ENCODE assay signal across 1 fruit fly cellular context in the genomic region with DNA sequence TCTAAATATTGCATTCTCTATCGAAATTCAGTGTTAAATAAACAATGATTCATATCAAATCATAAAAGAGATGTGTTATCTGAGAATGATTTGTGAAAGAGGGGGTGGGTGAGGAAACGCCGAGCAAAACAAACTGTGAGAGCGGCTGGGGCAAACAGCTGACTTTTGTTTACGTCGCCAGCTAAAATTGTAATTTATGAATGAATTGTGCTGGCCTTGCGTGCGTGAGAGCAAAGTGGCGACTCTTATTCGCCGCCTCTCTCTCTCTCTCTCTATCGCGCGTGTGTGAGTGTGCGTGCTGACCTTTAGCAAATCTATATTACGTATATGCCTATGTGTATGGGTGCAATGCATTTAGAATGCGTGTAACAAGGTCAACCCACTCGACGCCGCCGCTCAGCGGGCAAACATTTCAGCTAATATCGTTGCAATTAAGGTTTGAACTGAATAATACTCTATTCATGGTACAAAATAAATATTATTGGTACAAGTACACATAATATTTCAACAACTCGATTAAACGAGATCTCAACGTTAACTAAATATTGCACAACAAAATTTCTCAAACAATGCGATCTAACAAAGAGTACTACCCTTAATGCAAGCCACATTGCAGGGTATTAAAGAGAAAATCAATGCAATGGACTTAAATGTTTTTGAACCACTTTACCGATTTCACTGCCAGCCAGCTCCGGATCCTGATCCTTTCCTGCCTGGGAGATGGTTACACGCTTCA.
TF ChIP-seq lines count a peak whose summit lies in the region.

No protein-coding gene starts in this region.

TF ChIP-seq in whole organism, embryonic, 481 proteins besides CTCF, POLR2A, EP300 and RAD21 (continued from another document):
- TF ChIP-seq ato (GFP tag; IDR thresholded peaks at IDR 0.05; lab: Robert Waterston, UW; ENCODE audit: partially characterized antibody), result no peak
- TF ChIP-seq Xrp1 (GFP tag; IDR thresholded peaks at IDR 0.05; lab: Robert Waterston, UW), result 0 out of 2 replicates have a peak, but pooled peaks have one; percentile 21
- TF ChIP-seq Drgx (GFP tag; IDR thresholded peaks at IDR 0.05; lab: Robert Waterston, UW), result peak; percentile 73
- TF ChIP-seq CG2712 (tag; optimal IDR thresholded peaks at IDR 0.05; lab: Kevin White, UChicago), result peak; percentile 51
- no peak for TF ChIP-seq CG30431 (GFP tag; optimal IDR thresholded peaks at IDR 0.05; lab: Kevin White, UChicago)
- no peak for TF ChIP-seq D19B (GFP tag; optimal IDR thresholded peaks at IDR 0.05; lab: Kevin White, UChicago)
- no peak for TF ChIP-seq bbx (GFP tag; IDR thresholded peaks at IDR 0.05; lab: Robert Waterston, UW; ENCODE audit: partially characterized antibody)
- no peak for TF ChIP-seq crc (GFP tag; optimal IDR thresholded peaks at IDR 0.05; lab: Kevin White, UChicago)
- peak; percentile 22 for TF ChIP-seq CG10543 (GFP tag; optimal IDR thresholded peaks at IDR 0.05; lab: Kevin White, UChicago)
- TF ChIP-seq cad (GFP tag; optimal IDR thresholded peaks at IDR 0.05; lab: Kevin White, UChicago), result no peak
- TF ChIP-seq CG1602 (GFP tag; optimal IDR thresholded peaks at IDR 0.05; lab: Kevin White, UChicago), result no peak
- TF ChIP-seq CG10462 (GFP tag; optimal IDR thresholded peaks at IDR 0.05; lab: Kevin White, UChicago), result no peak
- TF ChIP-seq NfI (GFP tag; optimal IDR thresholded peaks at IDR 0.05; lab: Kevin White, UChicago), result no peak
- TF ChIP-seq CG11696 (GFP tag; IDR thresholded peaks at IDR 0.05; lab: Robert Waterston, UW), result 0 out of 2 replicates have a peak, but pooled peaks have one; percentile 21
- no peak for TF ChIP-seq gt (GFP tag; IDR thresholded peaks at IDR 0.05; lab: Robert Waterston, UW)
- peak; percentile 9 for TF ChIP-seq CG10267 (tag; optimal IDR thresholded peaks at IDR 0.05; lab: Kevin White, UChicago)
- TF ChIP-seq CG10654 (GFP tag; optimal IDR thresholded peaks at IDR 0.05; lab: Kevin White, UChicago), result no peak
- no peak for TF ChIP-seq CG42726 (GFP tag; IDR thresholded peaks at IDR 0.05; lab: Robert Waterston, UW; ENCODE audit: partially characterized antibody)
- TF ChIP-seq slou (GFP tag; optimal IDR thresholded peaks at IDR 0.05; lab: Kevin White, UChicago), result no peak
- no peak for TF ChIP-seq wor (GFP tag; IDR thresholded peaks at IDR 0.05; lab: Robert Waterston, UW)
- TF ChIP-seq CrebB (tag; optimal IDR thresholded peaks at IDR 0.05; lab: Kevin White, UChicago), result peak; percentile 32
- TF ChIP-seq CG1529 (GFP tag; optimal IDR thresholded peaks at IDR 0.05; lab: Kevin White, UChicago), result peak; percentile 12
- no peak for TF ChIP-seq Spps (tag; optimal IDR thresholded peaks at IDR 0.05; lab: Kevin White, UChicago)
- TF ChIP-seq CG2875 (GFP tag; optimal IDR thresholded peaks at IDR 0.05; lab: Kevin White, UChicago), result no peak
- TF ChIP-seq CG17912 (GFP tag; optimal IDR thresholded peaks at IDR 0.05; lab: Kevin White, UChicago), result no peak
- TF ChIP-seq Ravus (GFP tag; IDR thresholded peaks at IDR 0.05; lab: Robert Waterston, UW), result no peak
- TF ChIP-seq CG10321 (GFP tag; IDR thresholded peaks at IDR 0.05; lab: Robert Waterston, UW), result no peak
- no peak for TF ChIP-seq her (GFP tag; optimal IDR thresholded peaks at IDR 0.05; lab: Kevin White, UChicago)
- TF ChIP-seq ro (GFP tag; IDR thresholded peaks at IDR 0.05; lab: Robert Waterston, UW), result no peak
- TF ChIP-seq CG8765 (GFP tag; IDR thresholded peaks at IDR 0.05; lab: Robert Waterston, UW), result no peak
- TF ChIP-seq CG3995 (GFP tag; optimal IDR thresholded peaks at IDR 0.05; lab: Kevin White, UChicago), result no peak
- peak; percentile 17 for TF ChIP-seq Oli (tag; optimal IDR thresholded peaks at IDR 0.05; lab: Kevin White, UChicago)
- peak; percentile 38 for TF ChIP-seq CG7839 (tag; optimal IDR thresholded peaks at IDR 0.05; lab: Kevin White, UChicago)
- TF ChIP-seq CG7963 (GFP tag; IDR thresholded peaks at IDR 0.05; lab: Robert Waterston, UW; ENCODE audit: partially characterized antibody), result no peak
- no peak for TF ChIP-seq CG12071 (GFP tag; optimal IDR thresholded peaks at IDR 0.05; lab: Kevin White, UChicago)
- TF ChIP-seq MTF-1 (GFP tag; optimal IDR thresholded peaks at IDR 0.05; lab: Kevin White, UChicago; ENCODE audit: borderline replicate concordance), result no peak
- TF ChIP-seq BEAF-32 (GFP tag; optimal IDR thresholded peaks at IDR 0.05; lab: Kevin White, UChicago), result no peak
- no peak for TF ChIP-seq pum (GFP tag; optimal IDR thresholded peaks at IDR 0.05; lab: Kevin White, UChicago)
- TF ChIP-seq CG12769 (tag; optimal IDR thresholded peaks at IDR 0.05; lab: Kevin White, UChicago), result no peak
- TF ChIP-seq CG33213 (GFP tag; optimal IDR thresholded peaks at IDR 0.05; lab: Kevin White, UChicago), result no peak
- TF ChIP-seq abd-A (tag; optimal IDR thresholded peaks at IDR 0.05; lab: Kevin White, UChicago), result no peak
- no peak for TF ChIP-seq CG1024 (GFP tag; IDR thresholded peaks at IDR 0.05; lab: Robert Waterston, UW)
- no peak for TF ChIP-seq ssp (GFP tag; IDR thresholded peaks at IDR 0.05; lab: Robert Waterston, UW)
- peak; percentile 15; the same call in 1 of the 2 replicates for TF ChIP-seq stc (GFP tag; IDR thresholded peaks at IDR 0.05; lab: Robert Waterston, UW)
- no peak; the same call in 2 of the 3 replicates for TF ChIP-seq CG14050 (GFP tag; IDR thresholded peaks at IDR 0.05; lab: Robert Waterston, UW)
- TF ChIP-seq CG11560 (tag; IDR thresholded peaks at IDR 0.05; lab: Robert Waterston, UW), result no peak
- peak; percentile 32; the same call in 1 of the 2 replicates for TF ChIP-seq HLH3B (GFP tag; IDR thresholded peaks at IDR 0.05; lab: Robert Waterston, UW)
- TF ChIP-seq CG4282 (GFP tag; optimal IDR thresholded peaks at IDR 0.05; lab: Kevin White, UChicago), result no peak
- no peak for TF ChIP-seq amos (GFP tag; IDR thresholded peaks at IDR 0.05; lab: Robert Waterston, UW; ENCODE audit: partially characterized antibody)
- no peak for TF ChIP-seq CG15073 (GFP tag; optimal IDR thresholded peaks at IDR 0.05; lab: Kevin White, UChicago)
- TF ChIP-seq HLH4C (GFP tag; IDR thresholded peaks at IDR 0.05; lab: Robert Waterston, UW; ENCODE audit: partially characterized antibody), result no peak
- TF ChIP-seq Fer2 (tag; optimal IDR thresholded peaks at IDR 0.05; lab: Kevin White, UChicago), result no peak
- no peak for TF ChIP-seq Hr3 (GFP tag; optimal IDR thresholded peaks at IDR 0.05; lab: Kevin White, UChicago)
- TF ChIP-seq CG6654 (GFP tag; optimal IDR thresholded peaks at IDR 0.05; lab: Kevin White, UChicago), result no peak
- TF ChIP-seq da (GFP tag; optimal IDR thresholded peaks at IDR 0.05; lab: Kevin White, UChicago), result no peak
- no peak for TF ChIP-seq Hand (GFP tag; optimal IDR thresholded peaks at IDR 0.05; lab: Kevin White, UChicago)
- TF ChIP-seq CG10366 (GFP tag; IDR thresholded peaks at IDR 0.05; lab: Robert Waterston, UW), result peak; percentile 36; the same call in 1 of the 2 replicates
- peak; percentile 83 to 89 for TF ChIP-seq Trl (optimal IDR thresholded peaks at IDR 0.05; lab: Kevin White, UChicago)
- TF ChIP-seq Trl (GFP tag; optimal IDR thresholded peaks at IDR 0.05; lab: Kevin White, UChicago), result no peak
- TF ChIP-seq CG11723 (GFP tag; optimal IDR thresholded peaks at IDR 0.05; lab: Kevin White, UChicago), result no peak
- no peak for TF ChIP-seq HmgZ (tag; optimal IDR thresholded peaks at IDR 0.05; lab: Kevin White, UChicago)
- TF ChIP-seq dimm (GFP tag; IDR thresholded peaks at IDR 0.05; lab: Robert Waterston, UW), result no peak
- TF ChIP-seq Meics (GFP tag; optimal IDR thresholded peaks at IDR 0.05; lab: Kevin White, UChicago), result no peak
- peak; percentile 92 for TF ChIP-seq cg (GFP tag; optimal IDR thresholded peaks at IDR 0.05; lab: Kevin White, UChicago)
- no peak for TF ChIP-seq CG6854 (GFP tag; optimal IDR thresholded peaks at IDR 0.05; lab: Kevin White, UChicago)
- no peak for TF ChIP-seq gsb (GFP tag; IDR thresholded peaks at IDR 0.05; lab: Robert Waterston, UW)
- TF ChIP-seq CG17359 (tag; optimal IDR thresholded peaks at IDR 0.05; lab: Kevin White, UChicago), result peak; percentile 52
- TF ChIP-seq tap (tag; optimal IDR thresholded peaks at IDR 0.05; lab: Kevin White, UChicago), result no peak
- TF ChIP-seq ERR (GFP tag; optimal IDR thresholded peaks at IDR 0.05; lab: Kevin White, UChicago), result no peak
- no peak for TF ChIP-seq CG1792 (GFP tag; optimal IDR thresholded peaks at IDR 0.05; lab: Kevin White, UChicago)
- no peak for TF ChIP-seq Oaz (GFP tag; IDR thresholded peaks at IDR 0.05; lab: Robert Waterston, UW)
- 0 out of 3 replicates have a peak, but pooled peaks have one; percentile 14 for TF ChIP-seq CG11093 (GFP tag; IDR thresholded peaks at IDR 0.05; lab: Robert Waterston, UW)
- no peak for TF ChIP-seq Neu2 (GFP tag; optimal IDR thresholded peaks at IDR 0.05; lab: Kevin White, UChicago; ENCODE audit: borderline replicate concordance)
- TF ChIP-seq Chrac-16 (GFP tag; optimal IDR thresholded peaks at IDR 0.05; lab: Kevin White, UChicago), result no peak
- TF ChIP-seq Abd-B (GFP tag; optimal IDR thresholded peaks at IDR 0.05; lab: Kevin White, UChicago), result no peak
- no peak for TF ChIP-seq CG8924 (tag; optimal IDR thresholded peaks at IDR 0.05; lab: Kevin White, UChicago)
- TF ChIP-seq danr (GFP tag; IDR thresholded peaks at IDR 0.05; lab: Robert Waterston, UW), result no peak
- TF ChIP-seq trh (GFP tag; optimal IDR thresholded peaks at IDR 0.05; lab: Kevin White, UChicago), result no peak
- no peak for TF ChIP-seq wek (GFP tag; optimal IDR thresholded peaks at IDR 0.05; lab: Kevin White, UChicago)
- peak; percentile 49 for TF ChIP-seq oc (tag; optimal IDR thresholded peaks at IDR 0.05; lab: Kevin White, UChicago)
- TF ChIP-seq lmd (GFP tag; IDR thresholded peaks at IDR 0.05; lab: Robert Waterston, UW), result peak; percentile 51
- TF ChIP-seq CG30403 (GFP tag; optimal IDR thresholded peaks at IDR 0.05; lab: Kevin White, UChicago), result peak; percentile 10
- no peak for TF ChIP-seq hth (optimal IDR thresholded peaks at IDR 0.05; lab: Kevin White, UChicago)
- no peak for TF ChIP-seq Dfd (GFP tag; optimal IDR thresholded peaks at IDR 0.05; lab: Kevin White, UChicago)
- no peak for TF ChIP-seq CG7928 (GFP tag; optimal IDR thresholded peaks at IDR 0.05; lab: Kevin White, UChicago)
- no peak for TF ChIP-seq mld (GFP tag; IDR thresholded peaks at IDR 0.05; lab: Robert Waterston, UW; ENCODE audit: partially characterized antibody)
- TF ChIP-seq tio (GFP tag; optimal IDR thresholded peaks at IDR 0.05; lab: Kevin White, UChicago), result no peak
- TF ChIP-seq so (GFP tag; IDR thresholded peaks at IDR 0.05; lab: Robert Waterston, UW), result no peak
- no peak for TF ChIP-seq CHES-1-like (GFP tag; optimal IDR thresholded peaks at IDR 0.05; lab: Kevin White, UChicago)
- TF ChIP-seq CG31224 (GFP tag; IDR thresholded peaks at IDR 0.05; lab: Robert Waterston, UW), result no peak
- TF ChIP-seq eyg (GFP tag; optimal IDR thresholded peaks at IDR 0.05; lab: Kevin White, UChicago), result no peak
- TF ChIP-seq CG2129 (GFP tag; IDR thresholded peaks at IDR 0.05; lab: Robert Waterston, UW; ENCODE audit: partially characterized antibody), result no peak
- no peak for TF ChIP-seq yki (optimal IDR thresholded peaks at IDR 0.05; lab: Kevin White, UChicago)
- peak; percentile 46 for TF ChIP-seq gem (tag; optimal IDR thresholded peaks at IDR 0.05; lab: Kevin White, UChicago)
- no peak for TF ChIP-seq CG10274 (GFP tag; optimal IDR thresholded peaks at IDR 0.05; lab: Kevin White, UChicago)
- peak; percentile 63 for TF ChIP-seq Ptx1 (GFP tag; IDR thresholded peaks at IDR 0.05; lab: Robert Waterston, UW)
- no peak for TF ChIP-seq caup (GFP tag; optimal IDR thresholded peaks at IDR 0.05; lab: Kevin White, UChicago; ENCODE audit: severe bottlenecking)
- TF ChIP-seq sqz (GFP tag; optimal IDR thresholded peaks at IDR 0.05; lab: Kevin White, UChicago), result no peak
- TF ChIP-seq sim (GFP tag; IDR thresholded peaks at IDR 0.05; lab: Robert Waterston, UW), result no peak
- TF ChIP-seq ara (GFP tag; IDR thresholded peaks at IDR 0.05; lab: Robert Waterston, UW), result no peak; the same call in 1 of the 2 replicates
- TF ChIP-seq CG16813 (GFP tag; IDR thresholded peaks at IDR 0.05; lab: Robert Waterston, UW; ENCODE audit: partially characterized antibody), result no peak
- TF ChIP-seq Deaf1 (tag; optimal IDR thresholded peaks at IDR 0.05; lab: Kevin White, UChicago), result no peak
- TF ChIP-seq ci (GFP tag; IDR thresholded peaks at IDR 0.05; lab: Robert Waterston, UW), result peak; percentile 63
- no peak for TF ChIP-seq CG18011 (GFP tag; optimal IDR thresholded peaks at IDR 0.05; lab: Kevin White, UChicago)
- no peak for TF ChIP-seq klu (GFP tag; IDR thresholded peaks at IDR 0.05; lab: Robert Waterston, UW)
- TF ChIP-seq otp (GFP tag; IDR thresholded peaks at IDR 0.05; lab: Robert Waterston, UW), result 0 out of 3 replicates have a peak, but pooled peaks have one; percentile 25
- TF ChIP-seq gcm2 (GFP tag; optimal IDR thresholded peaks at IDR 0.05; lab: Kevin White, UChicago), result no peak
- no peak for TF ChIP-seq Poxn (GFP tag; IDR thresholded peaks at IDR 0.05; lab: Robert Waterston, UW)
- no peak for TF ChIP-seq CG31365 (tag; optimal IDR thresholded peaks at IDR 0.05; lab: Kevin White, UChicago)
- no peak for TF ChIP-seq H15 (GFP tag; IDR thresholded peaks at IDR 0.05; lab: Robert Waterston, UW)
- no peak for TF ChIP-seq unpg (GFP tag; optimal IDR thresholded peaks at IDR 0.05; lab: Kevin White, UChicago)
- TF ChIP-seq hb (GFP tag; IDR thresholded peaks at IDR 0.05; lab: Robert Waterston, UW; ENCODE audit: partially characterized antibody), result no peak
- no peak for TF ChIP-seq CG32772 (GFP tag; IDR thresholded peaks at IDR 0.05; lab: Robert Waterston, UW)
- peak; percentile 85 for TF ChIP-seq sens (GFP tag; lab: Kevin White, UChicago)
- TF ChIP-seq BtbVII (GFP tag; optimal IDR thresholded peaks at IDR 0.05; lab: Kevin White, UChicago), result no peak
- no peak for TF ChIP-seq CG15601 (tag; optimal IDR thresholded peaks at IDR 0.05; lab: Kevin White, UChicago)
- peak; percentile 21; the same call in 1 of the 2 replicates for TF ChIP-seq sob (GFP tag; IDR thresholded peaks at IDR 0.05; lab: Robert Waterston, UW)
- no peak for TF ChIP-seq zf30C (GFP tag; optimal IDR thresholded peaks at IDR 0.05; lab: Kevin White, UChicago)
- no peak for TF ChIP-seq Mrtf (GFP tag; IDR thresholded peaks at IDR 0.05; lab: Robert Waterston, UW)
- no peak for TF ChIP-seq MBD-R2 (GFP tag; IDR thresholded peaks at IDR 0.05; lab: Robert Waterston, UW)
- no peak for TF ChIP-seq CG6765 (GFP tag; optimal IDR thresholded peaks at IDR 0.05; lab: Kevin White, UChicago)
- no peak for TF ChIP-seq tx (GFP tag; optimal IDR thresholded peaks at IDR 0.05; lab: Kevin White, UChicago)
- TF ChIP-seq run (tag; optimal IDR thresholded peaks at IDR 0.05; lab: Kevin White, UChicago), result no peak
- TF ChIP-seq jing (GFP tag; optimal IDR thresholded peaks at IDR 0.05; lab: Kevin White, UChicago), result no peak
- peak; percentile 3 to 83 for TF ChIP-seq crp (GFP tag; optimal IDR thresholded peaks at IDR 0.05; lab: Kevin White, UChicago)
- TF ChIP-seq bab2 (GFP tag; optimal IDR thresholded peaks at IDR 0.05; lab: Kevin White, UChicago), result no peak
TF ChIP-seq in whole organism, embryonic: peak in this region for 97.
